Fruit fly (Drosophila melanogaster): ENCODE data around the gene squ.

squ gene

dm6 chr2L:16703753-16704152, 23.9 kb downstream of the squ start (continued):
- TF ChIP-seq tx (GFP tag; optimal IDR thresholded peaks at IDR 0.05), result peak; percentile 19
- peak; percentile 44 for TF ChIP-seq sug (tag; optimal IDR thresholded peaks at IDR 0.05)
- no peak for TF ChIP-seq inv (GFP tag; IDR thresholded peaks at IDR 0.05; ENCODE audit: partially characterized antibody)
- TF ChIP-seq tll (GFP tag; optimal IDR thresholded peaks at IDR 0.05), result no peak
- TF ChIP-seq dati (GFP tag; IDR thresholded peaks at IDR 0.05), result no peak
- no peak for TF ChIP-seq danr (GFP tag; IDR thresholded peaks at IDR 0.05)
- no peak for TF ChIP-seq bcd (GFP tag; optimal IDR thresholded peaks at IDR 0.05)
- TF ChIP-seq CG32772 (GFP tag; IDR thresholded peaks at IDR 0.05), result no peak
- peak; percentile 55 for TF ChIP-seq Oli (tag; optimal IDR thresholded peaks at IDR 0.05)
- TF ChIP-seq fd3F (GFP tag; optimal IDR thresholded peaks at IDR 0.05), result peak; percentile 59
- TF ChIP-seq sim (GFP tag; IDR thresholded peaks at IDR 0.05), result no peak
- TF ChIP-seq p53 (GFP tag; optimal IDR thresholded peaks at IDR 0.05), result no peak
- no peak for TF ChIP-seq Optix (GFP tag; IDR thresholded peaks at IDR 0.05)
- TF ChIP-seq abd-A (tag; optimal IDR thresholded peaks at IDR 0.05), result no peak
- TF ChIP-seq Tbp (GFP tag; optimal IDR thresholded peaks at IDR 0.05), result no peak
- TF ChIP-seq ase (GFP tag; IDR thresholded peaks at IDR 0.05), result no peak
- no peak for TF ChIP-seq Ets97D (GFP tag; optimal IDR thresholded peaks at IDR 0.05)
- no peak for TF ChIP-seq CG11456 (GFP tag; IDR thresholded peaks at IDR 0.05)
- TF ChIP-seq mam (GFP tag; optimal IDR thresholded peaks at IDR 0.05), result peak; percentile 64
- no peak for TF ChIP-seq trh (GFP tag; optimal IDR thresholded peaks at IDR 0.05)
- TF ChIP-seq CG11504 (tag; optimal IDR thresholded peaks at IDR 0.05), result no peak
- TF ChIP-seq CG8281 (tag; optimal IDR thresholded peaks at IDR 0.05), result no peak
- no peak for TF ChIP-seq ci (GFP tag; IDR thresholded peaks at IDR 0.05)
- TF ChIP-seq CG8924 (tag; optimal IDR thresholded peaks at IDR 0.05), result no peak
- TF ChIP-seq CG2120 (GFP tag; optimal IDR thresholded peaks at IDR 0.05), result peak; percentile 77
- TF ChIP-seq CG9727 (GFP tag; optimal IDR thresholded peaks at IDR 0.05), result no peak
- TF ChIP-seq insv (GFP tag; optimal IDR thresholded peaks at IDR 0.05), result no peak
- no peak for TF ChIP-seq CG6175 (GFP tag; IDR thresholded peaks at IDR 0.05)
- no peak for TF ChIP-seq Opbp (GFP tag; IDR thresholded peaks at IDR 0.05; ENCODE audit: partially characterized antibody)
- TF ChIP-seq HmgD (GFP tag; optimal IDR thresholded peaks at IDR 0.05), result no peak
- no peak for TF ChIP-seq CG6689 (GFP tag; IDR thresholded peaks at IDR 0.05)
- TF ChIP-seq cato (GFP tag; optimal IDR thresholded peaks at IDR 0.05; ENCODE audit: borderline replicate concordance), result no peak
- TF ChIP-seq CG6654 (GFP tag; optimal IDR thresholded peaks at IDR 0.05), result no peak
- peak; percentile 34 for TF ChIP-seq ems (GFP tag; optimal IDR thresholded peaks at IDR 0.05)
- TF ChIP-seq pb (GFP tag; optimal IDR thresholded peaks at IDR 0.05), result no peak
- peak; percentile 83 for TF ChIP-seq E2f2 (GFP tag; IDR thresholded peaks at IDR 0.05)
- TF ChIP-seq Sox100B (GFP tag; optimal IDR thresholded peaks at IDR 0.05), result no peak
- peak; percentile 63 for TF ChIP-seq CG13775 (GFP tag; optimal IDR thresholded peaks at IDR 0.05)
- TF ChIP-seq CG17568 (GFP tag; optimal IDR thresholded peaks at IDR 0.05), result peak; percentile 10
- TF ChIP-seq oc (tag; optimal IDR thresholded peaks at IDR 0.05), result no peak
- TF ChIP-seq ewg (GFP tag; optimal IDR thresholded peaks at IDR 0.05), result no peak
- TF ChIP-seq hbn (GFP tag; IDR thresholded peaks at IDR 0.05; ENCODE audit: partially characterized antibody), result no peak; the same call in 1 of the 2 replicates
- no peak for TF ChIP-seq CG4282 (GFP tag; optimal IDR thresholded peaks at IDR 0.05)
- peak; percentile 24 for TF ChIP-seq CG7786 (GFP tag; optimal IDR thresholded peaks at IDR 0.05)
- TF ChIP-seq Nf-YA (GFP tag; IDR thresholded peaks at IDR 0.05), result no peak
- no peak for TF ChIP-seq CG8388 (GFP tag; optimal IDR thresholded peaks at IDR 0.05)
- no peak for TF ChIP-seq cg (GFP tag; optimal IDR thresholded peaks at IDR 0.05)
- TF ChIP-seq CG13296 (GFP tag; optimal IDR thresholded peaks at IDR 0.05), result no peak
- peak; percentile 48 for TF ChIP-seq HLH54F (GFP tag; optimal IDR thresholded peaks at IDR 0.05)
- TF ChIP-seq da (GFP tag; optimal IDR thresholded peaks at IDR 0.05), result no peak
- TF ChIP-seq al (GFP tag; IDR thresholded peaks at IDR 0.05), result no peak; the same call in 1 of the 2 replicates
- peak in 1 of 2 experiments; percentile 39 for TF ChIP-seq chif (GFP tag; optimal IDR thresholded peaks at IDR 0.05)

All from whole organism, embryonic.